Fruit fly (Drosophila melanogaster): Measurements from ENCODE around the gene pdgy.

The pdgy gene

DNA sequence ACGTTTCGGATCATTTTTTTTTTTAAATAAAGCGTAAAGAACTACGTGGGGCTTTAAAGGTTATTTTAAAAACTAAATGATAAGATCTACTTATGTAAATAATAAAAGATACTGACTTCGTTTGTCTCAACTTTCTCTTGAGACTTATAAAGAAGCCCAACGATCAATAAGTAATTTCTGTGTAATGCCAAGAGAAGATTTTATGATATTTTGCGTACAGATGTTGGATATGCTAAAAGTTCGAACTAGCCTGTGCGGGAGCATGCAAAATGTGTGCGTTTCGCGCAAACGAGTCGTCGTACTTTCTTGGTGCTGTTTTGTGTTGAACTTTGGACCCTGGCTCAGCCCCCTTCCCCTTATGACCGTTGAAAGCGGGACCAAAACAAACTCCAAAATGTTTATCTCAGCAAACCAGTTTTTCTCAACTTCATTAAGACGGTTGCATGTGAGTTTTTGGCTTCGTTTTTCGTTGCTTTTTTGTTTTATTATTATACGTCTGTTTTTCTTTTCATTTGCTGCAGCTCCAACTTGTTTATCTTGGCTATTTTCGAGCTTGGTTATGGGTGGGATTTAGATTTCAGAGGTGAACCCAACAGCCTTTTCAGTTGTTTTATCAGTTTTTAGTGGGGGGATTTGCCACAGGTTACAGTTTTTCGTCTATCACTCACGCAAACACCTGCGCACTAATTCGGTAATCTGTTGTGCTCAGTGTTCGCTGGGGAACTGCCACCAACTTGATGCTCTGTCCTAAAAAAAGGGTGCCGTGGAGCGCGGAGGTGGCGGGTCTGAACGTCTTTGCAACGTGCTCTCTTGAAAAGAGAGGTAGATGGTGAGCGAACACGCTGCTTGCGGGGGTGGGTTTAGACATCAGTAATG, at the start of gene pdgy:
Gene pdgy (minus strand): TSS at position 688 of the 876 bp plus-strand sequence.
- no peak for TF ChIP-seq ttk (optimal IDR thresholded peaks at IDR 0.05)
- no peak for TF ChIP-seq Myc (optimal IDR thresholded peaks at IDR 0.05)
- no peak for TF ChIP-seq h (optimal IDR thresholded peaks at IDR 0.05)
- TF ChIP-seq insv (optimal IDR thresholded peaks at IDR 0.05): no peak
- TF ChIP-seq Sin3A (optimal IDR thresholded peaks at IDR 0.05): no peak
- no peak for TF ChIP-seq psq (optimal IDR thresholded peaks at IDR 0.05)

DNA sequence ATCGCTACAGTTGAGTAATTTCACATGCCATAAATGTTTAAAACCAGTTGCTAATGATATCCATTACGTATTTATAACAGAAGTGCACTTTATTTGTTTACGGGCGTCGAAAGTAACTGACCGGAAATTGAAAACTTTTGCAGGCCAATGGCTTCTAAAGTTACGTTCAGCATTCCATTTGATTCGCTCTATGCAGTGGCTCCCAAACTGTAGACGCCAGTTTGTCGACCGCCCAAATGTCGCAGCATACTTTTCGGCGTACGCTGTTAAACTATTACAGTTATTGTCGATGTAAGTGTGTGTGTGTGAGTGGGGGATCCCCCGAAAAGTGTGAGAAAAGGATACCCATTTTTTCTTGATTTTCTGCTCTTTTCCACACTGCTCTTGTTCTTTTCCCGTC, 7.5 kb upstream of the pdgy start:
- no peak for TF ChIP-seq insv (optimal IDR thresholded peaks at IDR 0.05)
- TF ChIP-seq Sin3A (optimal IDR thresholded peaks at IDR 0.05): no peak
- no peak for TF ChIP-seq h (optimal IDR thresholded peaks at IDR 0.05)
- no peak for TF ChIP-seq ttk (optimal IDR thresholded peaks at IDR 0.05)
- no peak for TF ChIP-seq psq (optimal IDR thresholded peaks at IDR 0.05)
- no peak for TF ChIP-seq Myc (optimal IDR thresholded peaks at IDR 0.05)

- TF ChIP-seq Sin3A (optimal IDR thresholded peaks at IDR 0.05) (no peak), h (optimal IDR thresholded peaks at IDR 0.05) (no peak)
Measured at dm6 chrX:14955050-14955783, 1.9 kb upstream of the pdgy start, which contains the start of the genes CG9030 and eag. Gene CG9030 (minus strand): TSS chrX:14955100. Gene eag (plus strand): TSS chrX:14955477.

dm6 chrX:14953896-14954295, 564 bp upstream of the pdgy start:
- TF ChIP-seq h (optimal IDR thresholded peaks at IDR 0.05) (no peak), Sin3A (optimal IDR thresholded peaks at IDR 0.05) (no peak), psq (optimal IDR thresholded peaks at IDR 0.05) (no peak), ttk (optimal IDR thresholded peaks at IDR 0.05) (no peak), insv (optimal IDR thresholded peaks at IDR 0.05) (no peak), Myc (optimal IDR thresholded peaks at IDR 0.05) (no peak)

dm6 chrX:14952097-14952844, 1.1 kb downstream of the pdgy start:
- TF ChIP-seq Sin3A (optimal IDR thresholded peaks at IDR 0.05): no peak

- TF ChIP-seq Myc (optimal IDR thresholded peaks at IDR 0.05) (no peak), Sin3A (optimal IDR thresholded peaks at IDR 0.05) (no peak), ttk (optimal IDR thresholded peaks at IDR 0.05) (no peak), psq (optimal IDR thresholded peaks at IDR 0.05) (no peak)
Measured at dm6 chrX:14951346-14951862, 1.9 kb downstream of the pdgy start.

DNA sequence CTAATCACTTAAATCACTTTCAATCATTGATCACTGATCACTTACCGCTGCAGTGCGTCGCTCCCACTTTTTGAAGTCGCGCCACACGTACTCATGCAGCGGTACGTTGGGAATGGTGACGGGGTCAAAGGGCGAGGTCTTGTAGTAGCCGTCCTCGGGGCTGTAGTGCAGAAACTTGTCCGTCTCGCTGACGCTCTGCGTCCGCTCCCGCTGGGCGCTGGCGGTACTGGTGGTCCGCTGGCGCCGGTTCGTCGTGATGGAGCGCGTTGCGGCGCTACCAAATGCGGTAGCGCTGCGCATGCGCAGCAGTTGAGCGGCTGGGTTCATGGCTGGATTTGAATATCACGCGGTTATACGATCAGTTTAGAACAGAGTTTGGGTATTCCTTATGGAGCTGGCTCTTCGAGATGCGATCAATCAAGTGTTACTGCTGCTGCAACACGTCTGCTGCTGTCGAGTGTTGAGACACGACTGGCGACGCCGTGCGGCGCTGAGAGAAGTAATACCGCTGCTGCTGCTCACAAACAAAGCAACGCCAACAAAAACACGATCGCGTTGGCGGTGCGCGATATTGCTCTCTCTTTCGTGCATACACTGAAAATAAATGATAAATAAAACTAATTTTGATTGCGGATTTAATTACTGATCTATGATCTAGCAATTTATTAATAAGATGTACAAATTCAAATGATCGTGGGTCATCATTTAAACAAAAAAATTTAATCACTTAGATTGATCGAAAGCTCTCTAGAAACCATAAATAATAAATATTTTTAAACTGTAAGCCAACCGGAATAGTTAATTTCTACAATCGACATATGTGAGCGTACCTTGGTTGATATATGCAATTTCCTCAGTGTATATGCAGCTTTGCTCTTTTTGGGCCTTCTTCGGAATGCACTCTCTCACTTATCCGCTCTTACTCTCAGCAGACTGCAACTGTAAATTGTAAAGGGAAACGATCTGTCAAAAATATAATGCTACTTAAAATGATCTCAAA, 2.8 kb downstream of the pdgy start:
- no peak for TF ChIP-seq psq (optimal IDR thresholded peaks at IDR 0.05)
- TF ChIP-seq h (optimal IDR thresholded peaks at IDR 0.05): no peak
- TF ChIP-seq Sin3A (optimal IDR thresholded peaks at IDR 0.05): no peak
- TF ChIP-seq Myc (optimal IDR thresholded peaks at IDR 0.05): no peak
- TF ChIP-seq ttk (optimal IDR thresholded peaks at IDR 0.05): no peak
- no peak for TF ChIP-seq insv (optimal IDR thresholded peaks at IDR 0.05)

DNA sequence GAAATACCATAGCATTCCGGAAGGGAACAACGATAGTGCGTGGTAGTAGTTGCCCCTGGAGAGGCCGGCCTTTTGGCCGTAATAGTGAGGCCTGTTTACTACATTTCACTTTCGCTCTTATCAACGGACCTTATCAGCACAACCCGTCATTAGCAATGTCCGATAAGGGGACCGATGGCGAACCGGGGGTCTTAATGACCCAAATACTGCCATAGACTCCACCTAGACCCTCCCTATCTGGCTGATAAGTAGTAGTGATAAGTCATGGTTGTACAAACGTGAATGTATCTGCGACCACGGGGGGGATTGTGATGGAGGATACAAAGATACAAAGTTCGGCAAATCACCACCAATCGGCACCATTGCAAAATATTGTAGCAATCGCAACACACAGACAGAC, 4.1 kb downstream of the pdgy start:
- no peak for TF ChIP-seq h (optimal IDR thresholded peaks at IDR 0.05)
- TF ChIP-seq Myc (optimal IDR thresholded peaks at IDR 0.05): no peak
- no peak for TF ChIP-seq psq (optimal IDR thresholded peaks at IDR 0.05)
- no peak for TF ChIP-seq Sin3A (optimal IDR thresholded peaks at IDR 0.05)
- TF ChIP-seq ttk (optimal IDR thresholded peaks at IDR 0.05): no peak
- TF ChIP-seq insv (optimal IDR thresholded peaks at IDR 0.05): no peak

DNA sequence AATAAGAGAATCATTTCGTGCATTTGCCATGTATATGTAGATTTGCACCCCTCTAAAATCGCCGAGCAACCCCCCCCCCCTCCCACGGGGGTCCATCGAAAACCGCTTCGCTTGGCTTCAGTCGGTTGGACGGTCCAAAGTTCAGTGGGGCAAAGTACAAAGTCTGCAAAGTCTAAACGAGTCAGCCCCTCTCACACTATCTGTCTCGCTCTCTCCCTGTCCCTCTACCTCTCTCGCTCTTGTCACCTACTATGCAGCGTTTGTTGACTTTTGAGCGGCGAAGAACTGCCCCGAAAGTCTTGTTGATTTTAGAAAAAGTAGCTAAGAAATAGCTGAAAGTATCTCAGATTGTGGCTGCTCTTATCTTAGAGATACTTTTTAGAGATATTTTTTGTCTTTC, 5.9 kb downstream of the pdgy start:
- no peak for TF ChIP-seq ttk (optimal IDR thresholded peaks at IDR 0.05)
- no peak for TF ChIP-seq Myc (optimal IDR thresholded peaks at IDR 0.05)
- no peak for TF ChIP-seq h (optimal IDR thresholded peaks at IDR 0.05)
- no peak for TF ChIP-seq Sin3A (optimal IDR thresholded peaks at IDR 0.05)
- TF ChIP-seq psq (optimal IDR thresholded peaks at IDR 0.05): no peak
- TF ChIP-seq insv (optimal IDR thresholded peaks at IDR 0.05): no peak

DNA sequence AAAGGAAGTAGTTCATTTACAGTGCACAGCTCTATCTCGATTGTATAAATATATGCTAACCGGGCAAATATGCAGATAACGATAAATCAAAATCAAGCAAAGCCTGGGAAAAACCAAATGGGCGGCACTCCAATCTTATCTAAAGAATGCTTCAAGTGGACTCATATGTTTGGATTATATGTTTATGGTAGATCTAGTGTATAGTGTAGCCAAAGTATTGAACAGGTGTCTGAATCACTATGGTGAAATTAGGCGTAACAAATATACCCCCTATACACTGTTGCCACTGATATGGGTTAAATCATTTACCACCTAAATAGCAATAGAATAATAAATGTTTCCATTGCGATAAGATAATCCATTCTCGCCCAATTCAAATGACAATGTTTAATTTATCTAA, 6.8 kb downstream of the pdgy start:
- TF ChIP-seq h (optimal IDR thresholded peaks at IDR 0.05) (no peak), Sin3A (optimal IDR thresholded peaks at IDR 0.05) (no peak)

DNA sequence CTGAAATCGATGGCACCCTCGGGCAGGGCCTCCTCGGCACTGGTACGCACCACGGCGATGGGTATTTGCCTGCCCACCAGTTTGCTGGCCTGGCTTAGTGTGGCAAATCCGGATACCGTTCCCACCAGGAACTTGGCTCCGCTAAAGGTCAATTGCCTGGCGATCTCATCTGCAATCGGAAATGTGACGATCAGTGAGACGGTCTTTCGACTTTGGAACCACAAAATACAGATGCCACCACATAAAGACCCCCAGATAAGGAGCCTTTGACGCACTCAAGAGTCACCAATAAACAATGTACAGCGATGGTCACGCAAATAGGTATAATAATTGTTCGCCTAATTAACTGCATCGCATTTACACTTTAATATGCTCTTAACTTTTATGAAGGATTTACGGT, 17.1 kb downstream of the pdgy start:
- TF ChIP-seq h (optimal IDR thresholded peaks at IDR 0.05) (no peak), Myc (optimal IDR thresholded peaks at IDR 0.05) (no peak), psq (optimal IDR thresholded peaks at IDR 0.05) (no peak), Sin3A (optimal IDR thresholded peaks at IDR 0.05) (no peak), insv (optimal IDR thresholded peaks at IDR 0.05) (no peak), ttk (optimal IDR thresholded peaks at IDR 0.05) (no peak)
